Worm (Caenorhabditis elegans): ENCODE results near the gene ins-21.

- TF ChIP-seq nhr-6 (tag; optimal IDR thresholded peaks at IDR 0.05) (no peak), fos-1 (tag; optimal IDR thresholded peaks at IDR 0.05) (no peak), lsy-2 (tag; optimal IDR thresholded peaks at IDR 0.05) (no peak), nhr-12 (tag; optimal IDR thresholded peaks at IDR 0.05) (no peak), ceh-82 (tag; optimal IDR thresholded peaks at IDR 0.05) (no peak), ZK546.5 (tag; optimal IDR thresholded peaks at IDR 0.05) (no peak)
Observed at ce11 chrIII:10000428-10000827, 23.1 kb upstream of the ins-21 start, which contains the start of gene C05B5.2.

Data from whole organism, L2 larva.